Fruit fly (Drosophila melanogaster) whole organism, wandering third instar larva: Measurements from ENCODE around the gene Ugt35E1.
A peak's percentile ranks its signal among the peaks of the same experiment; 100 is the strongest.

Experiments
- Abd-B ChIP-seq: fragments of >200 bp; optimal IDR thresholded peaks from 2 replicates; lab custom pipeline; 2017; ENCODE audit warnings: missing biosample characterization, missing genetic modification characterization
- CG32264 ChIP-seq: fragments of 200-800 bp; sonication (Bioruptor generic); optimal IDR thresholded peaks from 2 replicates; lab custom pipeline; 2016; ENCODE audit warnings: missing biosample characterization, missing genetic modification characterization
- CrebA ChIP-seq: fragments of 200-800 bp; sonication (Bioruptor generic); optimal IDR thresholded peaks from 2 replicates; lab custom pipeline; 2016; ENCODE audit warnings: missing biosample characterization, mild to moderate bottlenecking, missing genetic modification characterization, borderline replicate concordance
- Dfd ChIP-seq: fragments of >200 bp; optimal IDR thresholded peaks from 2 replicates; lab custom pipeline; 2017; ENCODE audit warnings: missing biosample characterization, missing genetic modification characterization
- Dif ChIP-seq: fragments of 200-275, 200-300 bp; sonication (Bioruptor generic); optimal IDR thresholded peaks from 2 replicates; lab custom pipeline; 2018; ENCODE audit warnings: missing biosample characterization, missing genetic modification characterization; ENCODE audit not compliant: partially characterized antibody
- GATAd ChIP-seq: sonication (Bioruptor generic); optimal IDR thresholded peaks from 2 replicates; lab custom pipeline; 2016; ENCODE audit warnings: missing biosample characterization, missing genetic modification characterization
- HLH106 ChIP-seq: fragments of 200-800 bp; optimal IDR thresholded peaks from 3 replicates; lab custom pipeline; 2019; ENCODE audit warnings: missing biosample characterization, mild to moderate bottlenecking, missing genetic modification characterization, moderate library complexity
- Hnf4 ChIP-seq: fragments of 200-800 bp; sonication (Bioruptor generic); optimal IDR thresholded peaks from 2 replicates; lab custom pipeline; 2016; ENCODE audit warnings: missing biosample characterization, mild to moderate bottlenecking, missing genetic modification characterization
- Hr83 ChIP-seq: fragments of 200-300 bp; sonication (Bioruptor generic); optimal IDR thresholded peaks from 2 replicates; lab custom pipeline; 2016; ENCODE audit warnings: missing biosample characterization, mild to moderate bottlenecking, missing genetic modification characterization, moderate library complexity; ENCODE audit not compliant: poor library complexity, severe bottlenecking
- Jra ChIP-seq: sonication (Bioruptor generic); optimal IDR thresholded peaks from 2 replicates; lab custom pipeline; 2016; ENCODE audit warnings: missing biosample characterization, missing genetic modification characterization
- Mio ChIP-seq: sonication (Bioruptor generic); optimal IDR thresholded peaks from 2 replicates; lab custom pipeline; 2016; ENCODE audit warnings: missing biosample characterization, missing genetic modification characterization
- Myc ChIP-seq: fragments of >200 bp; optimal IDR thresholded peaks from 2 replicates; lab custom pipeline; 2017
- N ChIP-seq: fragments of >200 bp; optimal IDR thresholded peaks from 2 replicates; lab custom pipeline; 2018; ENCODE audit warnings: missing biosample characterization, missing external identifiers, missing genetic modification characterization
- OdsH ChIP-seq: fragments of 200-800 bp; sonication (Bioruptor generic); optimal IDR thresholded peaks from 2 replicates; lab custom pipeline; 2016; ENCODE audit warnings: missing biosample characterization, mild to moderate bottlenecking, missing genetic modification characterization
- Rel ChIP-seq, 2 experiments: fragments of 200-800 bp; sonication (Bioruptor generic) in 1 of 2; optimal IDR thresholded peaks; 2 replicates in 1 of 2; 3 replicates in 1 of 2; lab custom pipeline; 2016 to 2019; ENCODE audit warnings: mild to moderate bottlenecking in 2 of 2, missing biosample characterization in 2 of 2, missing genetic modification characterization in 2 of 2, moderate library complexity in 1 of 2
- Sp1 ChIP-seq: fragments of 200-800 bp; sonication (Bioruptor generic); optimal IDR thresholded peaks from 3 replicates; lab custom pipeline; 2019; ENCODE audit warnings: missing biosample characterization, mild to moderate bottlenecking, missing genetic modification characterization, moderate library complexity
- Vsx2 ChIP-seq: fragments of 200-300, 225-300 bp; sonication (Bioruptor generic); optimal IDR thresholded peaks from 2 replicates; lab custom pipeline; 2018; ENCODE audit warnings: missing biosample characterization, missing genetic modification characterization; ENCODE audit not compliant: partially characterized antibody
- br ChIP-seq: fragments of 200-800 bp; sonication (Bioruptor generic); optimal IDR thresholded peaks from 2 replicates; lab custom pipeline; 2016; ENCODE audit warnings: missing biosample characterization, missing genetic modification characterization
- brk ChIP-seq: fragments of 200-800 bp; sonication (Bioruptor generic); optimal IDR thresholded peaks from 2 replicates; lab custom pipeline; 2016; ENCODE audit warnings: missing biosample characterization, mild to moderate bottlenecking, missing genetic modification characterization
- dl ChIP-seq, 2 experiments: fragments of 175-275, 200-275 bp in 1 of 2; fragments of 200-275 bp in 1 of 2; sonication (Bioruptor generic); optimal IDR thresholded peaks; lab custom pipeline; 2018; ENCODE audit warnings: mild to moderate bottlenecking in 2 of 2, missing biosample characterization in 2 of 2, missing genetic modification characterization in 2 of 2, moderate library complexity in 2 of 2; ENCODE audit not compliant: partially characterized antibody in 2 of 2, insufficient read depth in 1 of 2
- dmrt93B ChIP-seq: fragments of 200-800 bp; sonication (Bioruptor generic); optimal IDR thresholded peaks from 2 replicates; lab custom pipeline; 2018; ENCODE audit warnings: missing biosample characterization, mild to moderate bottlenecking, missing genetic modification characterization
- dsf ChIP-seq: sonication (Bioruptor generic); optimal IDR thresholded peaks from 2 replicates; lab custom pipeline; 2016; ENCODE audit warnings: missing biosample characterization, missing genetic modification characterization, borderline replicate concordance
- ey ChIP-seq: fragments of 200-800 bp; sonication (Bioruptor generic); optimal IDR thresholded peaks from 2 replicates; lab custom pipeline; 2016; ENCODE audit warnings: missing biosample characterization, missing genetic modification characterization
- foxo ChIP-seq, 2 experiments: fragments of 200-800 bp; sonication (Bioruptor generic); optimal IDR thresholded peaks; 2 replicates in 1 of 2; 3 replicates in 1 of 2; lab custom pipeline; 2016 to 2017; ENCODE audit warnings: missing biosample characterization in 2 of 2, missing genetic modification characterization in 2 of 2
- fru ChIP-seq: fragments of 200-800 bp; sonication (Bioruptor generic); optimal IDR thresholded peaks from 3 replicates; lab custom pipeline; 2016; ENCODE audit warnings: missing biosample characterization, mild to moderate bottlenecking, missing genetic modification characterization
- h ChIP-seq: fragments of 200-800 bp; sonication (Bioruptor generic); optimal IDR thresholded peaks from 3 replicates; lab custom pipeline; 2016; ENCODE audit warnings: missing biosample characterization, mild to moderate bottlenecking, missing genetic modification characterization
- jim ChIP-seq: fragments of 175-275, 200-325 bp; sonication (Bioruptor generic); optimal IDR thresholded peaks from 2 replicates; lab custom pipeline; 2016; ENCODE audit warnings: missing biosample characterization, mild to moderate bottlenecking, missing genetic modification characterization
- lola ChIP-seq: fragments of >200 bp; optimal IDR thresholded peaks from 2 replicates; lab custom pipeline; 2017; ENCODE audit warnings: missing biosample characterization, missing genetic modification characterization
- pan ChIP-seq: fragments of >200 bp; optimal IDR thresholded peaks from 2 replicates; lab custom pipeline; 2017
- psq ChIP-seq: fragments of 200-800 bp; sonication (Bioruptor generic); optimal IDR thresholded peaks from 3 replicates; lab custom pipeline; 2017; ENCODE audit warnings: missing biosample characterization, mild to moderate bottlenecking, missing genetic modification characterization, moderate library complexity
- rgr ChIP-seq: fragments of 200-800 bp; sonication (Bioruptor generic); optimal IDR thresholded peaks from 3 replicates; lab custom pipeline; 2016; ENCODE audit warnings: missing biosample characterization, mild to moderate bottlenecking, missing genetic modification characterization
- sage ChIP-seq: fragments of 200-800 bp; sonication (Bioruptor generic); optimal IDR thresholded peaks from 2 replicates; lab custom pipeline; 2016; ENCODE audit warnings: missing biosample characterization, mild to moderate bottlenecking, missing genetic modification characterization
- sv ChIP-seq: fragments of 200-800 bp; sonication (Bioruptor generic); optimal IDR thresholded peaks from 3 replicates; lab custom pipeline; 2016; ENCODE audit warnings: missing biosample characterization, missing genetic modification characterization
- tai ChIP-seq: sonication (Bioruptor generic); optimal IDR thresholded peaks from 2 replicates; lab custom pipeline; 2016; ENCODE audit warnings: missing biosample characterization, missing genetic modification characterization
- usp ChIP-seq: fragments of >200 bp; optimal IDR thresholded peaks from 2 replicates; lab custom pipeline; 2017; ENCODE audit warnings: missing biosample characterization, missing genetic modification characterization
- woc ChIP-seq: sonication (Bioruptor generic); optimal IDR thresholded peaks from 2 replicates; lab custom pipeline; 2016; ENCODE audit warnings: missing biosample characterization, mild to moderate bottlenecking, missing genetic modification characterization

Gene Ugt35E1

dm6 chr3R:11209801-11210402 is 44.0 kb upstream of the Ugt35E1 start, which contains the start of the genes SdhC and Tctp (continued):
- TF ChIP-seq Hr83 (GFP tag; lab: Kevin White, UChicago) (peak; percentile 82), Dif (GFP tag; lab: Kevin White, UChicago) (peak; percentile 72), GATAd (GFP tag; lab: Kevin White, UChicago) (no peak), sage (GFP tag; lab: Kevin White, UChicago) (no peak)

- TF ChIP-seq HLH106 (tag; lab: Kevin White, UChicago) (no peak), brk (GFP tag; lab: Kevin White, UChicago) (peak; percentile 6), GATAd (GFP tag; lab: Kevin White, UChicago) (no peak), Myc (lab: Kevin White, UChicago) (peak; percentile 13)
Observed at dm6 chr3R:11208766-11209331, 43.0 kb upstream of the Ugt35E1 start.

- TF ChIP-seq lola (GFP tag; lab: Kevin White, UChicago): no peak
- no peak for TF ChIP-seq Mio (GFP tag; lab: Kevin White, UChicago)
- TF ChIP-seq HLH106 (tag; lab: Kevin White, UChicago): peak; percentile 65
- TF ChIP-seq N (GFP tag; lab: Kevin White, UChicago): no peak
- TF ChIP-seq br (GFP tag; lab: Kevin White, UChicago): peak; percentile 56
- TF ChIP-seq Jra (GFP tag; lab: Kevin White, UChicago): no peak
- peak; percentile 69 for TF ChIP-seq ey (GFP tag; lab: Kevin White, UChicago)
- peak; percentile 74 for TF ChIP-seq Sp1 (GFP tag; lab: Kevin White, UChicago)
- peak; percentile 74 for TF ChIP-seq psq (GFP tag; lab: Kevin White, UChicago)
- TF ChIP-seq Abd-B (GFP tag; lab: Kevin White, UChicago): no peak
- peak; percentile 61 for TF ChIP-seq pan (lab: Kevin White, UChicago)
- peak; percentile 39 for TF ChIP-seq sv
- TF ChIP-seq tai (GFP tag; lab: Kevin White, UChicago): no peak
- no peak for TF ChIP-seq dl (GFP tag; optimal IDR thresholded peaks at IDR 0.05; lab: Kevin White, UChicago; ENCODE audit: insufficient read depth in 1 of 2, partially characterized antibody in 2 of 2)
- no peak for TF ChIP-seq usp (GFP tag; lab: Kevin White, UChicago)
- no peak for TF ChIP-seq Dif (GFP tag; lab: Kevin White, UChicago)
- TF ChIP-seq woc (GFP tag; lab: Kevin White, UChicago): peak; percentile 53
- TF ChIP-seq rgr (GFP tag; lab: Kevin White, UChicago): peak; percentile 86
- TF ChIP-seq CG32264 (GFP tag; lab: Kevin White, UChicago): peak; percentile 55
- peak; percentile 80 for TF ChIP-seq sage (GFP tag; lab: Kevin White, UChicago)
- TF ChIP-seq Hr83 (GFP tag; lab: Kevin White, UChicago): no peak
- TF ChIP-seq foxo (GFP tag; optimal IDR thresholded peaks at IDR 0.05; lab: Kevin White, UChicago): peak; percentile 39 to 81
- TF ChIP-seq Vsx2 (GFP tag; lab: Kevin White, UChicago): no peak
- no peak for TF ChIP-seq Dfd
- peak; percentile 85 for TF ChIP-seq h
- no peak for TF ChIP-seq Myc (lab: Kevin White, UChicago)
- peak; percentile 77 for TF ChIP-seq Rel (GFP tag; optimal IDR thresholded peaks at IDR 0.05; lab: Kevin White, UChicago)
- peak; percentile 42 for TF ChIP-seq Rel (tag; optimal IDR thresholded peaks at IDR 0.05; lab: Kevin White, UChicago)
- TF ChIP-seq CrebA: no peak
- peak; percentile 86 for TF ChIP-seq brk (GFP tag; lab: Kevin White, UChicago)
- TF ChIP-seq dmrt93B (GFP tag; lab: Kevin White, UChicago): peak; percentile 32
- no peak for TF ChIP-seq jim
- TF ChIP-seq fru (GFP tag; lab: Kevin White, UChicago): peak; percentile 76
- TF ChIP-seq Hnf4 (GFP tag; lab: Kevin White, UChicago): peak; percentile 50
- TF ChIP-seq dsf (GFP tag; lab: Kevin White, UChicago): no peak
- TF ChIP-seq OdsH: peak; percentile 85
Observed at dm6 chr3R:11200885-11201421, 35.1 kb upstream of the Ugt35E1 start.
